Worm (Caenorhabditis elegans): ENCODE data around the gene cest-7.

Gene cest-7

ce11 chrX:12234424-12234823 is 4.7 kb downstream of the cest-7 start:
- TF ChIP-seq pqm-1 (tag; optimal IDR thresholded peaks at IDR 0.05) (peak; percentile 21), hlh-11 (tag; optimal IDR thresholded peaks at IDR 0.05) (peak; percentile 5), mdl-1 (tag; optimal IDR thresholded peaks at IDR 0.05) (peak in 1 of 2 experiments; percentile 47), nhr-28 (tag; optimal IDR thresholded peaks at IDR 0.05) (peak; percentile 16), skn-1 (tag; optimal IDR thresholded peaks at IDR 0.05) (no peak), daf-16 (GFP tag; optimal IDR thresholded peaks at IDR 0.05) (no peak), daf-16 (tag; optimal IDR thresholded peaks at IDR 0.05) (peak; percentile 61), unc-39 (tag; optimal IDR thresholded peaks at IDR 0.05) (no peak), lim-7 (GFP tag; IDR thresholded peaks at IDR 0.05) (no peak), nhr-6 (tag; optimal IDR thresholded peaks at IDR 0.05) (peak; percentile 74), aha-1 (tag) (peak; percentile 5), dve-1 (tag; optimal IDR thresholded peaks at IDR 0.05; ENCODE audit: insufficient read depth) (peak; percentile 28), F10B5.3 (tag; optimal IDR thresholded peaks at IDR 0.05) (no peak)

DNA sequence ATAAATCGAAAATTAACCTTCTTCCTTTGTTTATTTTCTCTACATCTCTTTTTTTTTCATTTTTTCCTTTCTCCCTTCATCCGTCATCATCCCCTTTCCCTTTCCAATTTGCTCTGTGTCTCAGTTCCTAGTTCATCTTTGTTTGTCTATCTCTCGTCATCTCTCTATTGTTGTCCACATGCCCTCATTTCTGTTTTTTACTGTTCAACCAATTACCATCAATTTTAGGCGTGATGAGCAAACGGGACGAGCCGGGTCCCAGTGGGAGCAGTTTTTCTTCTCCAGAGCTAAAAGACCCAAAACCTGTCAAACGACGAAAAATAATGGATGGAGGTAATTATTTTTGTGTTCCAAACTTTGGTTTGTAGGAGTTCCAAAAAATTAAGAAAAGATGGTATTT is 5.6 kb downstream of the cest-7 start, which contains the start of gene C23H4.6:
Gene C23H4.6, plus strand, starts transcription at position 219 of the 400 bp plus-strand sequence.
- TF ChIP-seq vab-7 (GFP tag; IDR thresholded peaks at IDR 0.05) = no peak
- no peak for TF ChIP-seq snpc-4 (tag; optimal IDR thresholded peaks at IDR 0.05)
- no peak for TF ChIP-seq rbr-2 (tag; optimal IDR thresholded peaks at IDR 0.05)
- no peak for TF ChIP-seq ceh-20 (GFP tag; IDR thresholded peaks at IDR 0.05)
- no peak for TF ChIP-seq ceh-62 (tag; optimal IDR thresholded peaks at IDR 0.05)
- TF ChIP-seq unc-62 (GFP tag; optimal IDR thresholded peaks at IDR 0.05 in 1 of 2) = peak in 1 of 2 experiments; percentile 6
- TF ChIP-seq unc-62 (tag; optimal IDR thresholded peaks at IDR 0.05) = no peak
- TF ChIP-seq pha-4 (GFP tag; IDR thresholded peaks at IDR 0.05) = no peak
- no peak for TF ChIP-seq pha-4 (tag; optimal IDR thresholded peaks at IDR 0.05)
- no peak for TF ChIP-seq nhr-25 (tag; optimal IDR thresholded peaks at IDR 0.05; ENCODE audit: borderline replicate concordance, insufficient read depth)
- no peak for TF ChIP-seq F44E2.7 (GFP tag; IDR thresholded peaks at IDR 0.05)
- no peak for TF ChIP-seq mdt-29 (GFP tag; IDR thresholded peaks at IDR 0.05)
- no peak for TF ChIP-seq daf-16 (GFP tag; optimal IDR thresholded peaks at IDR 0.05)
- TF ChIP-seq daf-16 (tag; optimal IDR thresholded peaks at IDR 0.05) = no peak
- TF ChIP-seq unc-130 (GFP tag; optimal IDR thresholded peaks at IDR 0.05) = no peak
- TF ChIP-seq aha-1 (tag) = peak; percentile 92
- TF ChIP-seq mdl-1 (tag; optimal IDR thresholded peaks at IDR 0.05) = no peak
- TF ChIP-seq Y5F2A.4 (GFP tag; optimal IDR thresholded peaks at IDR 0.05) = no peak

ce11 chrX:12241457-12241856 is 11.7 kb downstream of the cest-7 start, which contains the start of gene cest-3:
Gene cest-3, plus strand, starts transcription at chrX:12241646.
- TF ChIP-seq daf-16 (GFP tag; optimal IDR thresholded peaks at IDR 0.05) = no peak
- peak; percentile 89 for TF ChIP-seq daf-16 (tag; optimal IDR thresholded peaks at IDR 0.05)
- peak; percentile 38 for TF ChIP-seq nhr-77 (tag; optimal IDR thresholded peaks at IDR 0.05)
- peak; percentile 24 for TF ChIP-seq hlh-11 (tag; optimal IDR thresholded peaks at IDR 0.05)
- TF ChIP-seq dmd-6 (GFP tag; IDR thresholded peaks at IDR 0.05) = peak; percentile 51; the same call in 1 of the 2 replicates
- peak; percentile 68 for TF ChIP-seq nhr-28 (tag; optimal IDR thresholded peaks at IDR 0.05)
- peak; percentile 5 for TF ChIP-seq dve-1 (tag; optimal IDR thresholded peaks at IDR 0.05; ENCODE audit: insufficient read depth)
- TF ChIP-seq lin-15B (tag; optimal IDR thresholded peaks at IDR 0.05) = no peak
- no peak for TF ChIP-seq nhr-48 (tag; optimal IDR thresholded peaks at IDR 0.05)
- TF ChIP-seq pqm-1 (tag; optimal IDR thresholded peaks at IDR 0.05) = peak; percentile 63
- TF ChIP-seq fkh-10 (GFP tag; optimal IDR thresholded peaks at IDR 0.05) = no peak
- TF ChIP-seq nhr-25 (tag; optimal IDR thresholded peaks at IDR 0.05; ENCODE audit: borderline replicate concordance, insufficient read depth) = no peak

DNA sequence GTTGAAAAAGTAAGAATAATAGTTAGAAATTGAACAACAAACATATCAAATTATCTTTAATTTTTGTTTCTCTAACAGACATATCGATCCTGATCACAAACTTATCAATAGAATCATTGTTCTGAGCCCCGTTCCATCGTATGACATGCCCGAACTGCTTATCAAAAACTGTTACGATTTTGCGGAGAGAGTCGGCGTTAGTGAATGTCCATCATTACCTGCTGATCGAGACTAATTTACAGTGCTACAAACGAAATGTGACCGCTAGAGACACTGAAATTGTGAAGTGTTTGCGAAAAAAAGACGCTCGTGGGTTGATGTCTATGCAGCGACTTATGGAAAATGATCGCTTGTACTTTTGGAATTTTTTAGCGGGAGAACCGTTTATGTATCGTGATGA is 13.2 kb downstream of the cest-7 start:
- no peak for TF ChIP-seq daf-19 (GFP tag; conservative IDR thresholded peaks at IDR 0.05)
- TF ChIP-seq Y48G9A.11 (GFP tag; IDR thresholded peaks at IDR 0.05) = no peak
- TF ChIP-seq nhr-76 (tag; optimal IDR thresholded peaks at IDR 0.05) = no peak
- TF ChIP-seq ceh-32 (tag; optimal IDR thresholded peaks at IDR 0.05; ENCODE audit: poor library complexity) = no peak
- no peak for TF ChIP-seq unc-130 (GFP tag; optimal IDR thresholded peaks at IDR 0.05)
- no peak for TF ChIP-seq lim-7 (GFP tag; IDR thresholded peaks at IDR 0.05)
- no peak for TF ChIP-seq F26F4.8 (GFP tag; conservative IDR thresholded peaks at IDR 0.05)
- TF ChIP-seq daf-16 (GFP tag; optimal IDR thresholded peaks at IDR 0.05) = no peak
- TF ChIP-seq daf-16 (tag; optimal IDR thresholded peaks at IDR 0.05) = peak; percentile 57
- TF ChIP-seq F49E8.2 (tag; optimal IDR thresholded peaks at IDR 0.05; ENCODE audit: borderline replicate concordance) = no peak
- TF ChIP-seq ztf-7 (tag; optimal IDR thresholded peaks at IDR 0.05) = no peak
- TF ChIP-seq mdt-29 (GFP tag; IDR thresholded peaks at IDR 0.05) = no peak
- no peak for TF ChIP-seq mep-1 (tag; optimal IDR thresholded peaks at IDR 0.05)
- TF ChIP-seq hlh-30 (tag; optimal IDR thresholded peaks at IDR 0.05; ENCODE audit: insufficient read depth) = peak; percentile 47
- TF ChIP-seq ctbp-1 (GFP tag; IDR thresholded peaks at IDR 0.05) = no peak
- peak; percentile 54 for TF ChIP-seq dve-1 (tag; optimal IDR thresholded peaks at IDR 0.05; ENCODE audit: insufficient read depth)
- TF ChIP-seq duxl-1 (tag; optimal IDR thresholded peaks at IDR 0.05; ENCODE audit: poor library complexity) = no peak
- TF ChIP-seq attf-4 (tag; optimal IDR thresholded peaks at IDR 0.05) = no peak
- no peak for TF ChIP-seq lsy-2 (tag; optimal IDR thresholded peaks at IDR 0.05)
- TF ChIP-seq dpl-1 (GFP tag; optimal IDR thresholded peaks at IDR 0.05) = no peak
- peak; percentile 67 for TF ChIP-seq nhr-28 (tag; optimal IDR thresholded peaks at IDR 0.05)
